Fruit fly (Drosophila melanogaster) whole organism, adult: ENCODE data around the gene CG10584.

Source experiments
- CG11617 ChIP-seq: fragments of 200-800 bp; sonication (Bioruptor generic); optimal IDR thresholded peaks from 2 replicates; lab custom pipeline; 2017; ENCODE audit warnings: mild to moderate bottlenecking, missing biosample characterization, missing genetic modification reagents, missing genetic modification characterization
- CG12768 ChIP-seq: fragments of 200-800 bp; sonication (Bioruptor generic); optimal IDR thresholded peaks from 2 replicates; lab custom pipeline; 2017; ENCODE audit warnings: missing biosample characterization, missing genetic modification characterization, mild to moderate bottlenecking, moderate library complexity, missing genetic modification reagents
- CG14711 ChIP-seq: fragments of 200-800 bp; sonication (Bioruptor generic); optimal IDR thresholded peaks from 2 replicates; lab custom pipeline; 2018; ENCODE audit warnings: missing biosample characterization, mild to moderate bottlenecking, missing genetic modification characterization, moderate library complexity
- CG1620 ChIP-seq: fragments of 200-800 bp; sonication (Bioruptor generic); optimal IDR thresholded peaks from 2 replicates; lab custom pipeline; 2016; ENCODE audit warnings: missing biosample characterization, missing genetic modification characterization
- CG33017 ChIP-seq: fragments of 200-800 bp; sonication (Bioruptor generic); optimal IDR thresholded peaks from 2 replicates; lab custom pipeline; 2018; ENCODE audit warnings: missing biosample characterization, mild to moderate bottlenecking, missing genetic modification characterization, moderate library complexity
- CG5204 ChIP-seq: fragments of 200-800 bp; sonication (Bioruptor generic); optimal IDR thresholded peaks from 2 replicates; lab custom pipeline; 2016; ENCODE audit warnings: missing biosample characterization, missing genetic modification characterization
- CG7045 ChIP-seq: fragments of 200-800 bp; sonication (Bioruptor generic); optimal IDR thresholded peaks from 2 replicates; lab custom pipeline; 2017; ENCODE audit warnings: missing biosample characterization, mild to moderate bottlenecking, missing genetic modification characterization
- CG7101 ChIP-seq: fragments of 200-800 bp; sonication (Bioruptor generic); optimal IDR thresholded peaks from 2 replicates; lab custom pipeline; 2018; ENCODE audit warnings: missing biosample characterization, mild to moderate bottlenecking, missing genetic modification characterization, moderate library complexity
- Clk ChIP-seq: fragments of 200-800 bp; sonication (Bioruptor generic); optimal IDR thresholded peaks from 2 replicates; lab custom pipeline; 2017; ENCODE audit warnings: missing biosample characterization, missing genetic modification characterization
- Crg-1 ChIP-seq: fragments of 200-800 bp; sonication (Bioruptor generic); optimal IDR thresholded peaks from 2 replicates; lab custom pipeline; 2016; ENCODE audit warnings: missing biosample characterization, missing genetic modification characterization
- Hr96 ChIP-seq: fragments of 200-800 bp; sonication (Bioruptor generic); optimal IDR thresholded peaks from 2 replicates; lab custom pipeline; 2016; ENCODE audit warnings: missing biosample characterization, missing genetic modification characterization
- Mnt ChIP-seq: fragments of 200-800 bp; sonication (Bioruptor generic); optimal IDR thresholded peaks from 2 replicates; lab custom pipeline; 2016; ENCODE audit warnings: missing biosample characterization, mild to moderate bottlenecking, missing genetic modification characterization
- bab1 ChIP-seq: fragments of 200-800 bp; sonication (Bioruptor generic); optimal IDR thresholded peaks from 3 replicates; lab custom pipeline; 2019; ENCODE audit warnings: missing biosample characterization, mild to moderate bottlenecking, missing genetic modification characterization, moderate library complexity
- cic ChIP-seq: fragments of 200-800 bp; sonication (Bioruptor generic); optimal IDR thresholded peaks from 2 replicates; lab custom pipeline; 2017; ENCODE audit warnings: missing biosample characterization, mild to moderate bottlenecking, missing genetic modification characterization, moderate library complexity
- cnc ChIP-seq, 2 experiments: fragments of >200 bp; optimal IDR thresholded peaks; 2 replicates each; lab custom pipeline; 2017
- kay ChIP-seq: fragments of 200-800 bp; sonication (Bioruptor generic); peaks from one replicate; lab custom pipeline; 2016; ENCODE audit warnings: missing biosample characterization, missing genetic modification characterization, borderline replicate concordance
- ovo ChIP-seq: fragments of 200-800 bp; sonication (Bioruptor generic); optimal IDR thresholded peaks from 2 replicates; lab custom pipeline; 2016; ENCODE audit warnings: missing biosample characterization, missing genetic modification characterization
- pad ChIP-seq: fragments of 200-800 bp; sonication (Bioruptor generic); optimal IDR thresholded peaks from 3 replicates; lab custom pipeline; 2017; ENCODE audit warnings: missing biosample characterization, missing genetic modification characterization, mild to moderate bottlenecking, moderate library complexity, missing genetic modification reagents
- tj ChIP-seq: fragments of 200-800 bp; sonication (Bioruptor generic); optimal IDR thresholded peaks from 3 replicates; lab custom pipeline; 2017; ENCODE audit warnings: missing biosample characterization, mild to moderate bottlenecking, missing genetic modification characterization, moderate library complexity
- toe ChIP-seq: fragments of 200-800 bp; sonication (Bioruptor generic); optimal IDR thresholded peaks from 2 replicates; lab custom pipeline; 2016; ENCODE audit warnings: missing biosample characterization, missing genetic modification characterization

Gene CG10584

dm6 chr3L:21026917-21027517 is 4.1 kb downstream of the CG10584 start, which contains the start of gene skd:
Gene skd (minus strand): TSS chr3L:21027434.
- peak; percentile 6 for TF ChIP-seq Mnt
- no peak for TF ChIP-seq cnc (optimal IDR thresholded peaks at IDR 0.05; lab: Kevin White, UChicago)

dm6 chr3L:21026025-21026916 is 4.9 kb downstream of the CG10584 start:
- TF ChIP-seq CG5204 (GFP tag; lab: Kevin White, UChicago) (no peak), Mnt (peak; percentile 58), CG14711 (tag; lab: Kevin White, UChicago) (no peak), CG12768 (GFP tag; lab: Kevin White, UChicago) (peak; percentile 3), CG1620 (GFP tag; lab: Kevin White, UChicago) (no peak), Crg-1 (no peak), CG7101 (tag; lab: Kevin White, UChicago) (no peak), tj (GFP tag; lab: Kevin White, UChicago) (peak; percentile 41), cnc (optimal IDR thresholded peaks at IDR 0.05; lab: Kevin White, UChicago) (no peak), CG11617 (peak; percentile 32), bab1 (GFP tag; lab: Kevin White, UChicago) (no peak), ovo (GFP tag; lab: Kevin White, UChicago) (peak; percentile 70), Hr96 (GFP tag; lab: Kevin White, UChicago) (peak; percentile 28), CG33017 (tag; lab: Kevin White, UChicago) (no peak), CG7045 (GFP tag; lab: Kevin White, UChicago) (no peak), pad (GFP tag; lab: Kevin White, UChicago) (peak; percentile 47), Clk (GFP tag; lab: Kevin White, UChicago) (no peak), kay (GFP tag; lab: Kevin White, UChicago) (no peak), cic (GFP tag; lab: Kevin White, UChicago) (no peak), toe (GFP tag; lab: Kevin White, UChicago) (no peak)

dm6 chr3L:21024965-21025833 is 6.0 kb downstream of the CG10584 start:
- TF ChIP-seq toe (GFP tag; lab: Kevin White, UChicago) (no peak), CG5204 (GFP tag; lab: Kevin White, UChicago) (no peak), CG12768 (GFP tag; lab: Kevin White, UChicago) (peak; percentile 84), tj (GFP tag; lab: Kevin White, UChicago) (peak; percentile 24), cnc (optimal IDR thresholded peaks at IDR 0.05; lab: Kevin White, UChicago) (no peak), CG7045 (GFP tag; lab: Kevin White, UChicago) (peak; percentile 72), CG14711 (tag; lab: Kevin White, UChicago) (peak; percentile 4), CG7101 (tag; lab: Kevin White, UChicago) (peak; percentile 43), pad (GFP tag; lab: Kevin White, UChicago) (no peak), Mnt (peak; percentile 16), CG33017 (tag; lab: Kevin White, UChicago) (peak; percentile 51), ovo (GFP tag; lab: Kevin White, UChicago) (peak; percentile 25), kay (GFP tag; lab: Kevin White, UChicago) (peak; percentile 98), CG11617 (peak; percentile 49), Clk (GFP tag; lab: Kevin White, UChicago) (peak; percentile 32), bab1 (GFP tag; lab: Kevin White, UChicago) (no peak), CG1620 (GFP tag; lab: Kevin White, UChicago) (no peak), Crg-1 (no peak), cic (GFP tag; lab: Kevin White, UChicago) (peak; percentile 74), Hr96 (GFP tag; lab: Kevin White, UChicago) (no peak)

- TF ChIP-seq CG11617 (no peak), kay (GFP tag; lab: Kevin White, UChicago) (no peak), cic (GFP tag; lab: Kevin White, UChicago) (no peak), pad (GFP tag; lab: Kevin White, UChicago) (no peak), CG33017 (tag; lab: Kevin White, UChicago) (no peak), Hr96 (GFP tag; lab: Kevin White, UChicago) (no peak), ovo (GFP tag; lab: Kevin White, UChicago) (no peak), CG12768 (GFP tag; lab: Kevin White, UChicago) (no peak), tj (GFP tag; lab: Kevin White, UChicago) (no peak), Crg-1 (no peak), toe (GFP tag; lab: Kevin White, UChicago) (no peak), Mnt (no peak), Clk (GFP tag; lab: Kevin White, UChicago) (no peak), CG7045 (GFP tag; lab: Kevin White, UChicago) (no peak), CG5204 (GFP tag; lab: Kevin White, UChicago) (no peak), bab1 (GFP tag; lab: Kevin White, UChicago) (no peak), CG1620 (GFP tag; lab: Kevin White, UChicago) (no peak)
These were observed 6.6 kb downstream of the CG10584 start for dm6 chr3L:21024563-21024962.
